Worm (Caenorhabditis elegans) whole organism, L1 larva: ENCODE results near the gene Y57G11B.6.

Experiments used
- ceh-8 ChIP-seq: fragments of 200-800 bp; sonication (Bioruptor generic); optimal IDR thresholded peaks from 2 replicates; lab custom pipeline; 2018; ENCODE audit warnings: mild to moderate bottlenecking, missing genetic modification characterization, moderate library complexity, missing compliant biosample characterization
- egl-27 ChIP-seq, 2 experiments: fragments of 150-350 bp in 1 of 2; sonication (generic microtip); optimal IDR thresholded peaks; 3 replicates each; lab custom pipeline; 2017 to 2018; ENCODE audit warnings: missing biosample characterization in 2 of 2, missing genetic modification characterization in 2 of 2, missing genetic modification reagents in 2 of 2
- nhr-12 ChIP-seq: sonication (generic microtip); optimal IDR thresholded peaks from 2 replicates; lab custom pipeline; 2017; ENCODE audit warnings: missing biosample characterization, missing genetic modification characterization
- nhr-77 ChIP-seq: fragments of 150-350 bp; optimal IDR thresholded peaks from 2 replicates; lab custom pipeline; 2014; ENCODE audit warnings: missing biosample characterization, missing genetic modification characterization
- unc-130 ChIP-seq: fragments of 150-350 bp; optimal IDR thresholded peaks from 2 replicates; lab custom pipeline; 2017; ENCODE audit warnings: missing biosample characterization, missing genetic modification characterization, inconsistent platforms

ce11 chrIV:14559267-14559666 is 4.6 kb upstream of the Y57G11B.6 start:
- no peak for TF ChIP-seq nhr-12
- TF ChIP-seq egl-27 (tag; optimal IDR thresholded peaks at IDR 0.05; lab: Kevin White, UChicago), result no peak
- TF ChIP-seq ceh-8 (GFP tag; lab: Kevin White, UChicago), result no peak
- TF ChIP-seq unc-130 (tag; lab: Kevin White, UChicago), result no peak
- TF ChIP-seq nhr-77 (tag; lab: Kevin White, UChicago), result no peak
